Worm (Caenorhabditis elegans): ENCODE data around the gene rpoa-1.

rpoa-1 gene

ce11 chrII:13630690-13631089, 63.9 kb downstream of the rpoa-1 start, which contains the start of the genes gst-17 and gst-18:
Gene gst-17 (minus strand): TSS chrII:13630790.
Gene gst-18 (minus strand): TSS chrII:13630887.
- no peak for TF ChIP-seq snpc-4 (tag; optimal IDR thresholded peaks at IDR 0.05)
- no peak for TF ChIP-seq ceh-39 (tag; optimal IDR thresholded peaks at IDR 0.05)
- no peak for TF ChIP-seq unc-120 (tag; optimal IDR thresholded peaks at IDR 0.05; ENCODE audit: poor library complexity, severe bottlenecking)
- no peak for TF ChIP-seq sem-2 (GFP tag; optimal IDR thresholded peaks at IDR 0.05)
- no peak for TF ChIP-seq ham-2 (GFP tag; optimal IDR thresholded peaks at IDR 0.05)
- no peak for TF ChIP-seq mls-2 (tag; optimal IDR thresholded peaks at IDR 0.05)
- TF ChIP-seq ces-1 (GFP tag; optimal IDR thresholded peaks at IDR 0.05): no peak
- TF ChIP-seq elt-3 (tag; optimal IDR thresholded peaks at IDR 0.05): no peak
- no peak for TF ChIP-seq nhr-28 (tag; optimal IDR thresholded peaks at IDR 0.05)
- no peak for TF ChIP-seq sptf-1 (tag; optimal IDR thresholded peaks at IDR 0.05)
- TF ChIP-seq ztf-11 (tag; optimal IDR thresholded peaks at IDR 0.05): no peak

ce11 chrII:13627001-13627400, 67.6 kb downstream of the rpoa-1 start, which contains the start of gene gst-19:
Gene gst-19 (minus strand): TSS chrII:13627145.
- TF ChIP-seq ham-2 (GFP tag; optimal IDR thresholded peaks at IDR 0.05) (no peak), nhr-2 (tag; optimal IDR thresholded peaks at IDR 0.05) (no peak), nhr-12 (tag; optimal IDR thresholded peaks at IDR 0.05) (no peak)

ce11 chrII:13624330-13624729, 70.3 kb downstream of the rpoa-1 start, which contains the start of gene gst-16:
Gene gst-16 (minus strand): TSS chrII:13624440.
- TF ChIP-seq snpc-4 (tag; optimal IDR thresholded peaks at IDR 0.05): no peak
- no peak for TF ChIP-seq M03D4.4 (tag; optimal IDR thresholded peaks at IDR 0.05)
- no peak for TF ChIP-seq lsy-2 (tag; optimal IDR thresholded peaks at IDR 0.05)
- TF ChIP-seq drap-1 (GFP tag; optimal IDR thresholded peaks at IDR 0.05): no peak
- TF ChIP-seq ztf-11 (tag; optimal IDR thresholded peaks at IDR 0.05): no peak
- TF ChIP-seq nhr-2 (tag; optimal IDR thresholded peaks at IDR 0.05): no peak
- TF ChIP-seq nhr-12 (tag; optimal IDR thresholded peaks at IDR 0.05): no peak
- TF ChIP-seq ceh-43 (GFP tag; optimal IDR thresholded peaks at IDR 0.05): no peak
